Worm (Caenorhabditis elegans) whole organism, young adult: ENCODE data around the gene nspg-6.

Experiments used
- B0035.1 ChIP-seq: sonication (generic microtip); optimal IDR thresholded peaks from 2 replicates; lab custom pipeline; 2016; ENCODE audit warnings: missing genetic modification characterization, mild to moderate bottlenecking, missing compliant biosample characterization, missing genotype, missing genetic modification reagents
- C06A6.2 ChIP-seq: fragments of 200-800 bp; sonication (Bioruptor generic); conservative IDR thresholded peaks from 2 replicates; pipeline ENCODE4 v1.3.6; 2022; ENCODE audit warnings: missing genetic modification characterization, missing compliant biosample characterization
- F33H1.4 ChIP-seq: fragments of 200-800 bp; sonication (Bioruptor generic); IDR thresholded peaks from 2 replicates; pipeline ENCODE4 v1.3.6; 2022; ENCODE audit warnings: missing genetic modification reagents, missing genetic modification characterization, missing compliant biosample characterization
- Y53G8AR.9 ChIP-seq: fragments of 200-800 bp; sonication (Bioruptor generic); conservative IDR thresholded peaks from 2 replicates; pipeline ENCODE4 v1.3.6; 2022; ENCODE audit warnings: missing genetic modification reagents, missing genetic modification characterization, missing compliant biosample characterization
- Y56A3A.18 ChIP-seq: fragments of 200-800 bp; sonication (Bioruptor generic); IDR thresholded peaks from 2 replicates; pipeline ENCODE4 v1.3.6; 2022; ENCODE audit warnings: missing genetic modification reagents, missing genetic modification characterization, missing compliant biosample characterization
- Y95B8A.8 ChIP-seq: fragments of 200-800 bp; sonication (Bioruptor generic); IDR thresholded peaks from 2 replicates; pipeline ENCODE4 v1.3.6; 2022; ENCODE audit warnings: missing genetic modification reagents, missing genetic modification characterization, missing compliant biosample characterization
- atf-7 ChIP-seq: sonication (generic microtip); optimal IDR thresholded peaks from 2 replicates; lab custom pipeline; 2017; ENCODE audit warnings: mild to moderate bottlenecking, missing genetic modification characterization, missing compliant biosample characterization
- athp-1 ChIP-seq: sonication (generic microtip); optimal IDR thresholded peaks from 2 replicates; lab custom pipeline; 2017; ENCODE audit warnings: mild to moderate bottlenecking, missing genetic modification characterization, missing compliant biosample characterization
- dpff-1 ChIP-seq: sonication (generic microtip); optimal IDR thresholded peaks from 2 replicates; lab custom pipeline; 2017; ENCODE audit warnings: mild to moderate bottlenecking, missing genetic modification characterization, missing compliant biosample characterization
- efl-1 ChIP-seq: fragments of 150-350 bp; optimal IDR thresholded peaks from 2 replicates; lab custom pipeline; 2014; ENCODE audit warnings: missing biosample characterization, missing genetic modification reagents, missing genetic modification characterization
- ekl-4 ChIP-seq: fragments of 200-800 bp; sonication (Bioruptor generic); IDR thresholded peaks from 2 replicates; pipeline ENCODE4 v1.3.6; 2022; ENCODE audit warnings: missing genetic modification reagents, missing genetic modification characterization, missing compliant biosample characterization
- gei-17 ChIP-seq: fragments of 200-800 bp; sonication (Bioruptor generic); optimal IDR thresholded peaks from 2 replicates; lab custom pipeline; 2018; ENCODE audit warnings: mild to moderate bottlenecking, missing genetic modification characterization, missing compliant biosample characterization
- let-526 ChIP-seq: fragments of 200-800 bp; sonication (Bioruptor generic); IDR thresholded peaks from 2 replicates; pipeline ENCODE4 v1.3.6; 2022; ENCODE audit warnings: missing genetic modification reagents, missing genetic modification characterization, missing compliant biosample characterization
- madf-10 ChIP-seq: sonication (generic microtip); optimal IDR thresholded peaks from 2 replicates; lab custom pipeline; 2016; ENCODE audit warnings: mild to moderate bottlenecking, missing genetic modification characterization, missing compliant biosample characterization
- madf-6 ChIP-seq: fragments of 200-800 bp; sonication (Bioruptor generic); IDR thresholded peaks from 2 replicates; pipeline ENCODE4 v1.3.6; 2022; ENCODE audit warnings: missing genetic modification reagents, missing genetic modification characterization, missing compliant biosample characterization
- nfya-1 ChIP-seq: sonication (generic microtip); optimal IDR thresholded peaks from 2 replicates; lab custom pipeline; 2017; ENCODE audit warnings: antibody characterized with exemption, missing compliant biosample characterization, missing genetic modification characterization, borderline replicate concordance; ENCODE audit not compliant: insufficient read depth
- nhr-120 ChIP-seq: fragments of 200-800 bp; sonication (Bioruptor generic); IDR thresholded peaks from 2 replicates; pipeline ENCODE4 v1.3.6; 2022; ENCODE audit warnings: missing genetic modification characterization, missing compliant biosample characterization
- nhr-80 ChIP-seq: sonication (generic microtip); optimal IDR thresholded peaks from 2 replicates; lab custom pipeline; 2016; ENCODE audit warnings: missing genetic modification characterization, missing compliant biosample characterization
- nhr-90 ChIP-seq: sonication (generic microtip); optimal IDR thresholded peaks from 2 replicates; lab custom pipeline; 2016; ENCODE audit warnings: missing genotype, mild to moderate bottlenecking, missing genetic modification characterization, missing compliant biosample characterization
- pbrm-1 ChIP-seq: fragments of 200-800 bp; sonication (Bioruptor generic); IDR thresholded peaks from 2 replicates; pipeline ENCODE4 v1.3.6; 2022; ENCODE audit warnings: missing genetic modification reagents, missing genetic modification characterization, missing compliant biosample characterization
- pha-4 ChIP-seq: fragments of 150-350 bp; sonication (generic microtip); optimal IDR thresholded peaks from 2 replicates; lab custom pipeline; 2014; ENCODE audit warnings: missing biosample characterization, missing genetic modification reagents, missing genetic modification characterization
- rec-8 ChIP-seq, 2 experiments: sonication (generic microtip); optimal IDR thresholded peaks; 2 replicates each; lab custom pipeline; 2016; ENCODE audit warnings: mild to moderate bottlenecking in 2 of 2, missing genetic modification characterization in 2 of 2, missing genetic modification reagents in 2 of 2, missing genotype in 2 of 2, missing biosample characterization in 1 of 2, missing compliant biosample characterization in 1 of 2, moderate library complexity in 1 of 2
- snpc-1.3 ChIP-seq: sonication (generic microtip); optimal IDR thresholded peaks from 2 replicates; lab custom pipeline; 2017; ENCODE audit warnings: missing genetic modification characterization, mild to moderate bottlenecking, missing compliant biosample characterization, antibody characterized with exemption, moderate library complexity, missing genotype, missing genetic modification reagents; ENCODE audit not compliant: insufficient read depth
- sptf-2 ChIP-seq: fragments of 200-800 bp; sonication (Bioruptor generic); optimal IDR thresholded peaks from 2 replicates; lab custom pipeline; 2018; ENCODE audit warnings: mild to moderate bottlenecking, missing genetic modification characterization, missing compliant biosample characterization
- tbx-9 ChIP-seq: sonication (generic microtip); optimal IDR thresholded peaks from 2 replicates; lab custom pipeline; 2016; ENCODE audit warnings: borderline replicate concordance, missing genetic modification characterization, inconsistent platforms, missing compliant biosample characterization
- tlf-1 ChIP-seq: fragments of 200-800 bp; sonication (Bioruptor generic); optimal IDR thresholded peaks from 2 replicates; lab custom pipeline; 2018; ENCODE audit warnings: mild to moderate bottlenecking, missing genetic modification characterization, missing compliant biosample characterization
- zim-3 ChIP-seq: sonication (generic microtip); optimal IDR thresholded peaks from 2 replicates; lab custom pipeline; 2017; ENCODE audit warnings: mild to moderate bottlenecking, missing genetic modification characterization, moderate library complexity, missing compliant biosample characterization
- ztf-28 ChIP-seq: fragments of 200-800 bp; sonication (Bioruptor generic); IDR thresholded peaks from 2 replicates; pipeline ENCODE4 v1.3.6; 2022; ENCODE audit warnings: missing genetic modification reagents, missing genetic modification characterization, missing compliant biosample characterization
- ztf-6 ChIP-seq: fragments of 200-800 bp; sonication (Bioruptor generic); IDR thresholded peaks from 2 replicates; pipeline ENCODE4 v1.3.6; 2022; ENCODE audit warnings: missing genetic modification reagents, missing genetic modification characterization, missing compliant biosample characterization

The nspg-6 gene

ce11 chrIII:7329155-7329732 lies 14.5 kb upstream of the nspg-6 start, which contains the start of gene lab-2 (continued):
- 0 out of 2 replicates have a peak, but pooled peaks have one; percentile 34 for TF ChIP-seq madf-6 (GFP tag; lab: Robert Waterston, UW)
- peak; percentile 27 for TF ChIP-seq atf-7 (tag; lab: Kevin White, UChicago)
- 0 out of 2 replicates have a peak, but pooled peaks have one; percentile 10 for TF ChIP-seq C06A6.2
- TF ChIP-seq tlf-1 (GFP tag; lab: Kevin White, UChicago): no peak
- no peak for TF ChIP-seq F33H1.4 (GFP tag; lab: Robert Waterston, UW)
- TF ChIP-seq pbrm-1: no peak
- TF ChIP-seq Y56A3A.18 (GFP tag; lab: Robert Waterston, UW): peak; percentile 65; the same call in 1 of the 2 replicates
- TF ChIP-seq athp-1 (tag; lab: Kevin White, UChicago): peak; percentile 78
- TF ChIP-seq let-526 (GFP tag; lab: Robert Waterston, UW): 0 out of 2 replicates have a peak, but pooled peaks have one; percentile 9
- TF ChIP-seq Y95B8A.8 (GFP tag; lab: Robert Waterston, UW): 0 out of 2 replicates have a peak, but pooled peaks have one; percentile 8
- TF ChIP-seq zim-3: peak; percentile 17
- TF ChIP-seq Y53G8AR.9 (GFP tag; lab: Robert Waterston, UW): peak; percentile 53; the same call in 1 of the 2 replicates
- TF ChIP-seq dpff-1 (tag; lab: Kevin White, UChicago): peak; percentile 40
- no peak for TF ChIP-seq gei-17
- TF ChIP-seq tbx-9 (tag; lab: Kevin White, UChicago): no peak
- peak; percentile 26 for TF ChIP-seq B0035.1 (tag; lab: Kevin White, UChicago)

ce11 chrIII:7323331-7323730 lies 8.6 kb upstream of the nspg-6 start:
- TF ChIP-seq rec-8 (tag; optimal IDR thresholded peaks at IDR 0.05; lab: Kevin White, UChicago) (no peak), nhr-80 (peak; percentile 24)
- TF ChIP-seq, all 124 proteins: peak for 1

ce11 chrIII:7322018-7322417 lies 7.2 kb upstream of the nspg-6 start:
- no peak for TF ChIP-seq snpc-1.3
- TF ChIP-seq pha-4 (tag; lab: Kevin White, UChicago): peak; percentile 7
- no peak for TF ChIP-seq Y56A3A.18 (GFP tag; lab: Robert Waterston, UW)

- TF ChIP-seq nfya-1 (tag; lab: Kevin White, UChicago) (no peak), nhr-80 (peak; percentile 30), athp-1 (tag; lab: Kevin White, UChicago) (no peak), efl-1 (GFP tag; lab: Kevin White, UChicago) (no peak), nhr-90 (no peak), ztf-6 (GFP tag; lab: Robert Waterston, UW) (no peak), sptf-2 (GFP tag; lab: Kevin White, UChicago) (no peak)
These were observed 4.6 kb upstream of the nspg-6 start, which contains the start of gene F56C9.8 for ce11 chrIII:7319390-7319789. Gene F56C9.8 (minus strand): TSS chrIII:7319509.

ce11 chrIII:7317354-7317753 lies 2.6 kb upstream of the nspg-6 start:
- no peak for TF ChIP-seq ztf-28 (GFP tag; lab: Robert Waterston, UW)
- TF ChIP-seq efl-1 (GFP tag; lab: Kevin White, UChicago): no peak
- peak; percentile 63 for TF ChIP-seq nhr-80
- TF ChIP-seq ekl-4 (GFP tag; lab: Robert Waterston, UW): no peak
- no peak for TF ChIP-seq nhr-120 (GFP tag; lab: Robert Waterston, UW)

- TF ChIP-seq madf-10 (tag; lab: Kevin White, UChicago): no peak
These were observed 304 bp downstream of the nspg-6 start for ce11 chrIII:7314473-7314872.
